Worm (Caenorhabditis elegans): ENCODE results near the gene bath-38.

- TF ChIP-seq nhr-77 (tag; optimal IDR thresholded peaks at IDR 0.05): no peak
- TF ChIP-seq ztf-11 (tag; optimal IDR thresholded peaks at IDR 0.05): no peak
- no peak for TF ChIP-seq ama-1 (optimal IDR thresholded peaks at IDR 0.05)
- no peak for TF ChIP-seq F13H6.1 (tag; optimal IDR thresholded peaks at IDR 0.05)
- no peak for TF ChIP-seq mab-5 (tag; optimal IDR thresholded peaks at IDR 0.05)
- no peak for TF ChIP-seq R02D3.7 (tag; optimal IDR thresholded peaks at IDR 0.05)
- TF ChIP-seq alr-1 (tag; optimal IDR thresholded peaks at IDR 0.05): no peak
- TF ChIP-seq unc-55 (GFP tag; optimal IDR thresholded peaks at IDR 0.05): no peak
- no peak for TF ChIP-seq nhr-12 (tag; optimal IDR thresholded peaks at IDR 0.05)
- no peak for TF ChIP-seq unc-62 (GFP tag; optimal IDR thresholded peaks at IDR 0.05)
- TF ChIP-seq elt-3 (tag; optimal IDR thresholded peaks at IDR 0.05): no peak
- TF ChIP-seq blmp-1 (tag; optimal IDR thresholded peaks at IDR 0.05; ENCODE audit: insufficient read depth): no peak
- no peak for TF ChIP-seq lin-39 (tag; optimal IDR thresholded peaks at IDR 0.05)
These were observed 37.2 kb downstream of the bath-38 start, which contains the start of gene ZK892.5 for ce11 chrII:10007917-10008316.
